Worm (Caenorhabditis elegans) whole organism, young adult: Measurements from ENCODE around the gene chil-6.

ENCODE experiments used
- B0261.1 ChIP-seq: sonication (generic microtip); optimal IDR thresholded peaks from 2 replicates; lab custom pipeline; 2016; ENCODE audit warnings: mild to moderate bottlenecking, missing genetic modification characterization, moderate library complexity, missing compliant biosample characterization
- B0336.3 ChIP-seq: fragments of 200-800 bp; sonication (Bioruptor generic); IDR thresholded peaks from 2 replicates; pipeline ENCODE4 v1.3.6; 2022; ENCODE audit warnings: missing genetic modification characterization, missing compliant biosample characterization
- C06A6.2 ChIP-seq: fragments of 200-800 bp; sonication (Bioruptor generic); conservative IDR thresholded peaks from 2 replicates; pipeline ENCODE4 v1.3.6; 2022; ENCODE audit warnings: missing genetic modification characterization, missing compliant biosample characterization
- F33H1.4 ChIP-seq: fragments of 200-800 bp; sonication (Bioruptor generic); IDR thresholded peaks from 2 replicates; pipeline ENCODE4 v1.3.6; 2022; ENCODE audit warnings: missing genetic modification reagents, missing genetic modification characterization, missing compliant biosample characterization
- F52B5.7 ChIP-seq: sonication (generic microtip); optimal IDR thresholded peaks from 2 replicates; lab custom pipeline; 2016; ENCODE audit warnings: mild to moderate bottlenecking, missing genetic modification characterization, missing compliant biosample characterization
- T26A5.8 ChIP-seq: sonication (generic microtip); optimal IDR thresholded peaks from 2 replicates; lab custom pipeline; 2016; ENCODE audit warnings: missing genetic modification characterization, missing compliant biosample characterization
- Y53F4B.3 ChIP-seq: fragments of 200-800 bp; sonication (Bioruptor generic); IDR thresholded peaks from 2 replicates; pipeline ENCODE4 v1.3.6; 2022; ENCODE audit warnings: missing genetic modification reagents, missing genetic modification characterization, missing compliant biosample characterization
- Y53G8AR.9 ChIP-seq: fragments of 200-800 bp; sonication (Bioruptor generic); conservative IDR thresholded peaks from 2 replicates; pipeline ENCODE4 v1.3.6; 2022; ENCODE audit warnings: missing genetic modification reagents, missing genetic modification characterization, missing compliant biosample characterization
- akir-1 ChIP-seq: fragments of 200-800 bp; sonication (Bioruptor generic); optimal IDR thresholded peaks from 2 replicates; lab custom pipeline; 2018; ENCODE audit warnings: mild to moderate bottlenecking, missing genetic modification characterization, moderate library complexity, missing compliant biosample characterization
- ama-1 ChIP-seq, 3 experiments: fragments of 150-350 bp in 1 of 3; sonication (generic microtip) in 2 of 3; optimal IDR thresholded peaks; 2 replicates each; lab custom pipeline; 2014 to 2018; ENCODE audit warnings: missing biosample characterization in 2 of 3, missing genetic modification characterization in 2 of 3, missing genetic modification reagents in 2 of 3
- aptf-3 ChIP-seq: fragments of 200-800 bp; sonication (Bioruptor generic); IDR thresholded peaks from 2 replicates; pipeline ENCODE4 v1.3.6; 2022; ENCODE audit warnings: missing genetic modification characterization, missing compliant biosample characterization
- atf-7 ChIP-seq: sonication (generic microtip); optimal IDR thresholded peaks from 2 replicates; lab custom pipeline; 2017; ENCODE audit warnings: mild to moderate bottlenecking, missing genetic modification characterization, missing compliant biosample characterization
- athp-1 ChIP-seq: sonication (generic microtip); optimal IDR thresholded peaks from 2 replicates; lab custom pipeline; 2017; ENCODE audit warnings: mild to moderate bottlenecking, missing genetic modification characterization, missing compliant biosample characterization
- attf-3 ChIP-seq: fragments of 200-800 bp; sonication (Bioruptor generic); conservative IDR thresholded peaks from 2 replicates; pipeline ENCODE4 v1.3.6; 2022; ENCODE audit warnings: missing genetic modification reagents, missing genetic modification characterization, missing compliant biosample characterization
- attf-5 ChIP-seq: fragments of 200-800 bp; sonication (Bioruptor generic); optimal IDR thresholded peaks from 2 replicates; lab custom pipeline; 2018; ENCODE audit warnings: mild to moderate bottlenecking, missing genetic modification characterization, missing compliant biosample characterization
- dox-1 ChIP-seq: fragments of 200-800 bp; sonication (Bioruptor generic); IDR thresholded peaks from 2 replicates; pipeline ENCODE4 v1.3.6; 2022; ENCODE audit warnings: missing genetic modification reagents, missing genetic modification characterization, missing compliant biosample characterization
- dpff-1 ChIP-seq: sonication (generic microtip); optimal IDR thresholded peaks from 2 replicates; lab custom pipeline; 2017; ENCODE audit warnings: mild to moderate bottlenecking, missing genetic modification characterization, missing compliant biosample characterization
- dpl-1 ChIP-seq: fragments of 150-350 bp; optimal IDR thresholded peaks from 2 replicates; lab custom pipeline; 2014; ENCODE audit warnings: missing biosample characterization, missing genetic modification reagents, missing genetic modification characterization
- egl-18 ChIP-seq: fragments of 200-800 bp; sonication (Bioruptor generic); IDR thresholded peaks from 2 replicates; pipeline ENCODE4 v1.3.6; 2022; ENCODE audit warnings: missing genetic modification reagents, missing genetic modification characterization, missing compliant biosample characterization
- egl-44 ChIP-seq: fragments of 200-800 bp; sonication (Bioruptor generic); IDR thresholded peaks from 2 replicates; pipeline ENCODE4 v1.3.6; 2022; ENCODE audit warnings: missing genetic modification reagents, missing genetic modification characterization, missing compliant biosample characterization
- ets-4 ChIP-seq: fragments of 200-800 bp; sonication (Bioruptor generic); optimal IDR thresholded peaks from 2 replicates; lab custom pipeline; 2018; ENCODE audit warnings: mild to moderate bottlenecking, missing genetic modification characterization, missing compliant biosample characterization
- hsf-1 ChIP-seq: fragments of 200-800 bp; sonication (Bioruptor generic); IDR thresholded peaks from 2 replicates; pipeline ENCODE4 v1.3.6; 2022; ENCODE audit warnings: missing genetic modification reagents, missing genetic modification characterization, missing compliant biosample characterization
- lag-1 ChIP-seq: fragments of 200-800 bp; sonication (Bioruptor generic); IDR thresholded peaks from 2 replicates; pipeline ENCODE4 v1.3.6; 2022; ENCODE audit warnings: missing genetic modification reagents, missing genetic modification characterization, missing compliant biosample characterization
- let-526 ChIP-seq: fragments of 200-800 bp; sonication (Bioruptor generic); IDR thresholded peaks from 2 replicates; pipeline ENCODE4 v1.3.6; 2022; ENCODE audit warnings: missing genetic modification reagents, missing genetic modification characterization, missing compliant biosample characterization
- lin-26 ChIP-seq: fragments of 200-800 bp; sonication (Bioruptor generic); IDR thresholded peaks from 2 replicates; pipeline ENCODE4 v1.3.6; 2022; ENCODE audit warnings: missing genetic modification reagents, missing genetic modification characterization, missing compliant biosample characterization
- lir-1 ChIP-seq: fragments of 200-800 bp; sonication (Bioruptor generic); conservative IDR thresholded peaks from 2 replicates; pipeline ENCODE4 v1.3.6; 2022; ENCODE audit warnings: missing genetic modification reagents, missing genetic modification characterization, missing compliant biosample characterization
- lsl-1 ChIP-seq: fragments of 200-800 bp; sonication (Bioruptor generic); optimal IDR thresholded peaks from 2 replicates; lab custom pipeline; 2018; ENCODE audit warnings: mild to moderate bottlenecking, missing genetic modification characterization, moderate library complexity, missing compliant biosample characterization
- madf-10 ChIP-seq: sonication (generic microtip); optimal IDR thresholded peaks from 2 replicates; lab custom pipeline; 2016; ENCODE audit warnings: mild to moderate bottlenecking, missing genetic modification characterization, missing compliant biosample characterization
- madf-3 ChIP-seq: fragments of 200-800 bp; sonication (Bioruptor generic); IDR thresholded peaks from 2 replicates; pipeline ENCODE4 v1.3.6; 2022; ENCODE audit warnings: missing genetic modification reagents, missing genetic modification characterization, missing compliant biosample characterization
- madf-6 ChIP-seq: fragments of 200-800 bp; sonication (Bioruptor generic); IDR thresholded peaks from 2 replicates; pipeline ENCODE4 v1.3.6; 2022; ENCODE audit warnings: missing genetic modification reagents, missing genetic modification characterization, missing compliant biosample characterization
- madf-8 ChIP-seq: fragments of 200-800 bp; sonication (Bioruptor generic); conservative IDR thresholded peaks from 2 replicates; pipeline ENCODE4 v1.3.6; 2022; ENCODE audit warnings: missing genetic modification reagents, missing genetic modification characterization, missing compliant biosample characterization
- mcd-1 ChIP-seq: fragments of 200-800 bp; sonication (Bioruptor generic); IDR thresholded peaks from 2 replicates; pipeline ENCODE4 v1.3.6; 2022; ENCODE audit warnings: missing genetic modification reagents, missing genetic modification characterization, missing compliant biosample characterization
- mes-4 ChIP-seq: sonication (generic microtip); optimal IDR thresholded peaks from 2 replicates; lab custom pipeline; 2016; ENCODE audit warnings: missing genotype, missing genetic modification characterization, missing compliant biosample characterization
- mxl-1 ChIP-seq: sonication (generic microtip); optimal IDR thresholded peaks from 2 replicates; lab custom pipeline; 2016; ENCODE audit warnings: missing genetic modification characterization, missing compliant biosample characterization
- nfya-2 ChIP-seq: fragments of 200-800 bp; sonication (Bioruptor generic); IDR thresholded peaks from 2 replicates; pipeline ENCODE4 v1.3.6; 2022; ENCODE audit warnings: missing genetic modification reagents, missing genetic modification characterization, missing compliant biosample characterization
- nhr-27 ChIP-seq: fragments of 200-800 bp; sonication (Bioruptor generic); optimal IDR thresholded peaks from 2 replicates; lab custom pipeline; 2018; ENCODE audit warnings: mild to moderate bottlenecking, missing genetic modification characterization, moderate library complexity, missing compliant biosample characterization
- snpc-1.1 ChIP-seq: sonication (generic microtip); optimal IDR thresholded peaks from 2 replicates; lab custom pipeline; 2017; ENCODE audit warnings: missing genetic modification characterization, mild to moderate bottlenecking, missing compliant biosample characterization, antibody characterized with exemption, moderate library complexity, missing genotype, missing genetic modification reagents; ENCODE audit not compliant: insufficient read depth
- snpc-4 ChIP-seq, 5 experiments: fragments of 150-350 bp in 1 of 5; sonication (generic microtip) in 4 of 5; optimal IDR thresholded peaks; 2 replicates each; lab custom pipeline; 2014 to 2018; ENCODE audit warnings: missing genetic modification characterization in 5 of 5, missing biosample characterization in 3 of 5, antibody characterized with exemption in 2 of 5, mild to moderate bottlenecking in 2 of 5, missing compliant biosample characterization in 2 of 5, missing genotype in 2 of 5, moderate library complexity in 2 of 5, missing genetic modification reagents in 1 of 5
- tbx-9 ChIP-seq: sonication (generic microtip); optimal IDR thresholded peaks from 2 replicates; lab custom pipeline; 2016; ENCODE audit warnings: borderline replicate concordance, missing genetic modification characterization, inconsistent platforms, missing compliant biosample characterization
- unc-130 ChIP-seq: sonication (generic microtip); optimal IDR thresholded peaks from 2 replicates; lab custom pipeline; 2016; ENCODE audit warnings: missing genetic modification reagents, missing genetic modification characterization, missing compliant biosample characterization
- xnd-1 ChIP-seq: sonication (generic microtip); optimal IDR thresholded peaks from 2 replicates; lab custom pipeline; 2016; ENCODE audit warnings: missing genotype, missing genetic modification reagents, missing genetic modification characterization, missing compliant biosample characterization
- ztf-22 ChIP-seq: fragments of 200-800 bp; sonication (Bioruptor generic); optimal IDR thresholded peaks from 2 replicates; lab custom pipeline; 2018; ENCODE audit warnings: mild to moderate bottlenecking, missing genetic modification characterization, moderate library complexity, missing compliant biosample characterization
- ztf-3 ChIP-seq: fragments of 200-800 bp; sonication (Bioruptor generic); optimal IDR thresholded peaks from 2 replicates; lab custom pipeline; 2018; ENCODE audit warnings: mild to moderate bottlenecking, missing genetic modification characterization, missing compliant biosample characterization
- ztf-6 ChIP-seq: fragments of 200-800 bp; sonication (Bioruptor generic); IDR thresholded peaks from 2 replicates; pipeline ENCODE4 v1.3.6; 2022; ENCODE audit warnings: missing genetic modification reagents, missing genetic modification characterization, missing compliant biosample characterization

Gene chil-6

DNA sequence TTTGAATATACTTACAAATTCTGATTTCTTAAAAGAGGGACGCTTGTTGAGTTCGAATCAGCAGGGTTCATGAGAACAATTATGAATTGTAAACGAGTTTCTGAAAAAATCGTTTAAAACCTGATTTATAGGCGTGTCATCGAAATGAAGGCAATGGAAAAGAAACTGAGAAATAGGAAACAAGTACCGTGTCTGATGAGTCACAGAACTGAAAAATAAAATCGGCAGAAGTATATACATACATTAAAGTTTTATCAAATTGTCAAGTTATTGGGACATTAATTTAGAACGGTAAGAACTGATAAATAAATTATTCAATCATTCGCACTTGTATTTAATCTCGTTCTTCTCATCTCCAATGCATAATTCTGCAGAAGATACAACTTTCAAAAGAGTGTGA is 12.5 kb downstream of the chil-6 start, which contains the start of gene chil-9:
Gene chil-9 (minus strand): TSS at position 101 of the 400 bp plus-strand sequence.
- TF ChIP-seq C06A6.2 (GFP tag; lab: Robert Waterston, UW) (no peak), tbx-9 (tag; lab: Kevin White, UChicago) (no peak), ztf-22 (GFP tag; lab: Kevin White, UChicago) (no peak), egl-18 (GFP tag; lab: Robert Waterston, UW) (no peak), athp-1 (tag; lab: Kevin White, UChicago) (no peak)

ce11 chrII:9841985-9842505 is 15.6 kb downstream of the chil-6 start, which contains the start of gene rnh-1.2:
Gene rnh-1.2 (minus strand): TSS chrII:9842035.
- TF ChIP-seq lir-1 (no peak), ama-1 (optimal IDR thresholded peaks at IDR 0.05; lab: Kevin White, UChicago) (no peak), ama-1 (GFP tag; optimal IDR thresholded peaks at IDR 0.05; lab: Kevin White, UChicago) (no peak), snpc-1.1 (tag; lab: Kevin White, UChicago) (no peak), ztf-3 (no peak), madf-8 (GFP tag; lab: Robert Waterston, UW) (peak; percentile 88), Y53F4B.3 (no peak), F52B5.7 (tag; lab: Kevin White, UChicago) (no peak), madf-10 (no peak), atf-7 (tag; lab: Kevin White, UChicago) (no peak), xnd-1 (tag; lab: Kevin White, UChicago) (peak; percentile 79), F33H1.4 (peak; percentile 81), aptf-3 (GFP tag; lab: Robert Waterston, UW) (no peak), attf-5 (GFP tag; lab: Kevin White, UChicago) (no peak), unc-130 (GFP tag; lab: Kevin White, UChicago) (no peak), dpl-1 (GFP tag; lab: Kevin White, UChicago) (no peak), madf-6 (GFP tag; lab: Robert Waterston, UW) (peak; percentile 96), mxl-1 (tag; lab: Kevin White, UChicago) (no peak), lsl-1 (GFP tag; lab: Kevin White, UChicago) (peak; percentile 87), B0336.3 (GFP tag; lab: Robert Waterston, UW) (no peak), attf-3 (GFP tag; lab: Robert Waterston, UW) (no peak), lin-26 (GFP tag; lab: Robert Waterston, UW) (no peak), tbx-9 (tag; lab: Kevin White, UChicago) (no peak), nhr-27 (tag; lab: Kevin White, UChicago) (no peak), T26A5.8 (tag; lab: Kevin White, UChicago) (no peak), snpc-4 (GFP tag; optimal IDR thresholded peaks at IDR 0.05; lab: Kevin White, UChicago) (no peak), snpc-4 (tag; optimal IDR thresholded peaks at IDR 0.05; lab: Kevin White, UChicago) (no peak), Y53G8AR.9 (GFP tag; lab: Robert Waterston, UW) (no peak), egl-44 (GFP tag; lab: Robert Waterston, UW) (no peak), lag-1 (no peak)

DNA sequence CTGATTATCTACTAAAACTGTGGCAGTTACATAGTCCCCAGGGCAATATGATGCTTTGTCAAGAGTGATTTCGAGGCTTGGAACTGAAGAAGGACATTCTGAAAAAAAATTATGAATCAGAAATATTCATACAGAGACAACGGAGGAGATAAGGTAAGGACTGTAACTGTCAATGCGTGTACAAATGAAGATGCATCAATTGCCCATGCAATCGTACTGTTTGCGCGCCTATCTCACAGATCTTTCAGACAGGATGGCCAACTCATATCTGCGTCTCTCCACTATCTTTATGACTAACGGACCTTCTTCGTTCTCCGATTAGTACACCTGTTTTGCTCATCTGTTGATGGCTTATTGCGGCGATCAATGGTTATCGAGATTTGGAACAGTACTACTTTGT is 17.4 kb downstream of the chil-6 start, which contains the start of gene ZK938.11:
Gene ZK938.11 (minus strand): TSS at position 101 of the 400 bp plus-strand sequence.
- TF ChIP-seq lin-26 (GFP tag; lab: Robert Waterston, UW) (no peak), dox-1 (GFP tag; lab: Robert Waterston, UW) (no peak), let-526 (GFP tag; lab: Robert Waterston, UW) (no peak), akir-1 (GFP tag; lab: Kevin White, UChicago) (no peak), egl-44 (GFP tag; lab: Robert Waterston, UW) (no peak), lir-1 (no peak), mcd-1 (GFP tag; lab: Robert Waterston, UW) (no peak), nhr-27 (tag; lab: Kevin White, UChicago) (no peak), mes-4 (tag; lab: Kevin White, UChicago) (no peak), dpff-1 (tag; lab: Kevin White, UChicago) (no peak), nfya-2 (GFP tag; lab: Robert Waterston, UW) (no peak), ztf-6 (GFP tag; lab: Robert Waterston, UW) (no peak), hsf-1 (GFP tag; lab: Robert Waterston, UW) (no peak), C06A6.2 (GFP tag; lab: Robert Waterston, UW) (no peak), ets-4 (GFP tag; lab: Kevin White, UChicago) (no peak), B0261.1 (no peak), Y53G8AR.9 (GFP tag; lab: Robert Waterston, UW) (no peak), madf-3 (GFP tag; lab: Robert Waterston, UW) (no peak)
